Fruit fly (Drosophila melanogaster) whole organism, embryonic: Measurements from ENCODE around the gene Wdfy2.

Source experiments
- Atf-2 ChIP-seq: fragments of 200-800 bp; sonication (Bioruptor generic); optimal IDR thresholded peaks from 2 replicates; lab custom pipeline; 2016; ENCODE audit warnings: missing biosample characterization, missing genetic modification characterization
- CG1024 ChIP-seq: fragments of 200-800 bp; sonication (Bioruptor generic); IDR thresholded peaks from 2 replicates; pipeline ENCODE4 v1.3.6; 2022; ENCODE audit warnings: missing biosample characterization, missing genetic modification characterization
- CG10274 ChIP-seq: fragments of 200-800 bp; sonication (Bioruptor generic); optimal IDR thresholded peaks from 3 replicates; lab custom pipeline; 2017; ENCODE audit warnings: missing biosample characterization, mild to moderate bottlenecking, missing genetic modification characterization
- CG11504 ChIP-seq: fragments of 200-800 bp; sonication (Bioruptor generic); optimal IDR thresholded peaks from 3 replicates; lab custom pipeline; 2019; ENCODE audit warnings: missing biosample characterization, mild to moderate bottlenecking, missing genetic modification characterization, moderate library complexity
- CG12104 ChIP-seq: fragments of 200-800 bp; sonication (Bioruptor generic); optimal IDR thresholded peaks from 3 replicates; lab custom pipeline; 2016; ENCODE audit warnings: missing biosample characterization, missing genetic modification characterization
- CG12769 ChIP-seq: fragments of 200-800 bp; sonication (Bioruptor generic); optimal IDR thresholded peaks from 2 replicates; lab custom pipeline; 2019; ENCODE audit warnings: missing biosample characterization, mild to moderate bottlenecking, missing genetic modification characterization, moderate library complexity
- CG14050 ChIP-seq: fragments of 200-800 bp; sonication (Bioruptor generic); IDR thresholded peaks from 3 replicates; pipeline ENCODE4 v1.3.6; 2022; ENCODE audit warnings: missing biosample characterization, missing genetic modification characterization
- CG15514 ChIP-seq: fragments of 200-800 bp; sonication (Bioruptor generic); optimal IDR thresholded peaks from 3 replicates; lab custom pipeline; 2017; ENCODE audit warnings: missing biosample characterization, missing genetic modification characterization, mild to moderate bottlenecking, moderate library complexity, missing genetic modification reagents
- CG15601 ChIP-seq: fragments of 200-800 bp; sonication (Bioruptor generic); optimal IDR thresholded peaks from 3 replicates; lab custom pipeline; 2019; ENCODE audit warnings: missing biosample characterization, mild to moderate bottlenecking, missing genetic modification characterization, moderate library complexity
- CG1603 ChIP-seq: fragments of 200-800 bp; sonication (Bioruptor generic); optimal IDR thresholded peaks from 2 replicates; lab custom pipeline; 2019; ENCODE audit warnings: missing biosample characterization, mild to moderate bottlenecking, missing genetic modification characterization, moderate library complexity
- CG1832 ChIP-seq: fragments of 200-800 bp; sonication (Bioruptor generic); optimal IDR thresholded peaks from 2 replicates; lab custom pipeline; 2017; ENCODE audit warnings: missing biosample characterization, mild to moderate bottlenecking, missing genetic modification characterization, inconsistent platforms
- CG2712 ChIP-seq: fragments of 200-800 bp; optimal IDR thresholded peaks from 3 replicates; lab custom pipeline; 2019; ENCODE audit warnings: missing biosample characterization, mild to moderate bottlenecking, missing genetic modification characterization, moderate library complexity
- CG2875 ChIP-seq: fragments of 200-800 bp; sonication (Bioruptor generic); optimal IDR thresholded peaks from 2 replicates; lab custom pipeline; 2017; ENCODE audit warnings: missing biosample characterization, mild to moderate bottlenecking, missing genetic modification characterization, missing genetic modification reagents
- CG6683 ChIP-seq: fragments of 200-800 bp; sonication (Bioruptor generic); optimal IDR thresholded peaks from 2 replicates; lab custom pipeline; 2017; ENCODE audit warnings: missing biosample characterization, mild to moderate bottlenecking, missing genetic modification characterization, missing genetic modification reagents
- CG7786 ChIP-seq: fragments of 200-800 bp; sonication (Bioruptor generic); optimal IDR thresholded peaks from 2 replicates; lab custom pipeline; 2016; ENCODE audit warnings: missing biosample characterization, missing genetic modification characterization
- CG8359 ChIP-seq: fragments of 200-800 bp; sonication (Bioruptor generic); optimal IDR thresholded peaks from 2 replicates; lab custom pipeline; 2017; ENCODE audit warnings: missing biosample characterization, mild to moderate bottlenecking, missing genetic modification characterization, borderline replicate concordance
- CG8478 ChIP-seq: fragments of >200 bp; optimal IDR thresholded peaks from 2 replicates; lab custom pipeline; 2018
- CG9727 ChIP-seq: fragments of 200-800 bp; sonication (Bioruptor generic); optimal IDR thresholded peaks from 3 replicates; lab custom pipeline; 2017; ENCODE audit warnings: missing biosample characterization, mild to moderate bottlenecking, missing genetic modification characterization
- Camta ChIP-seq: fragments of 200-800 bp; sonication (Bioruptor generic); optimal IDR thresholded peaks from 2 replicates; lab custom pipeline; 2016; ENCODE audit warnings: missing biosample characterization, missing genetic modification characterization
- Dad ChIP-seq: fragments of 200-800 bp; sonication (Bioruptor generic); optimal IDR thresholded peaks from 3 replicates; lab custom pipeline; 2016; ENCODE audit warnings: missing biosample characterization, missing genetic modification characterization
- Dp ChIP-seq: fragments of 200-800 bp; sonication (Bioruptor generic); optimal IDR thresholded peaks from 2 replicates; lab custom pipeline; 2018; ENCODE audit warnings: missing biosample characterization, mild to moderate bottlenecking, missing genetic modification characterization, moderate library complexity
- Hr51 ChIP-seq, 2 experiments: fragments of 200-800 bp; sonication (Bioruptor generic); optimal IDR thresholded peaks; 2 replicates in 1 of 2; 3 replicates in 1 of 2; lab custom pipeline; 2016 to 2018; ENCODE audit warnings: missing biosample characterization in 2 of 2, missing genetic modification characterization in 2 of 2, mild to moderate bottlenecking in 1 of 2, moderate library complexity in 1 of 2
- Jarid2 ChIP-seq: fragments of 200-800 bp; sonication (Bioruptor generic); optimal IDR thresholded peaks from 3 replicates; lab custom pipeline; 2017; ENCODE audit warnings: mild to moderate bottlenecking, missing biosample characterization, missing genetic modification reagents, missing genetic modification characterization
- Lpt ChIP-seq: fragments of >200 bp; optimal IDR thresholded peaks from 2 replicates; lab custom pipeline; 2018; ENCODE audit warnings: missing biosample characterization, missing genetic modification characterization
- Nf-YA ChIP-seq: fragments of 200-800 bp; sonication (Bioruptor generic); IDR thresholded peaks from 2 replicates; pipeline ENCODE4 v1.3.6; 2022; ENCODE audit warnings: missing biosample characterization, missing genetic modification characterization
- Ssrp ChIP-seq: fragments of 200-800 bp; sonication (Bioruptor generic); optimal IDR thresholded peaks from 2 replicates; lab custom pipeline; 2018; ENCODE audit warnings: missing biosample characterization, mild to moderate bottlenecking, missing genetic modification characterization, moderate library complexity
- Stat92E ChIP-seq, 3 experiments: fragments of >200 bp in 2 of 3; fragments of 200-800 bp in 1 of 3; sonication (Bioruptor generic) in 1 of 3; optimal IDR thresholded peaks; 2 replicates each; lab custom pipeline; 2017 to 2019; ENCODE audit warnings: missing biosample characterization in 3 of 3, missing genetic modification characterization in 3 of 3, mild to moderate bottlenecking in 1 of 3, moderate library complexity in 1 of 3
- Trl ChIP-seq, 3 experiments: fragments of >200 bp in 2 of 3; fragments of 200-800 bp in 1 of 3; sonication (Bioruptor generic) in 1 of 3; optimal IDR thresholded peaks; 2 replicates in 1 of 3; 3 replicates in 2 of 3; lab custom pipeline; 2016 to 2017; ENCODE audit warnings: missing biosample characterization in 1 of 3, missing genetic modification characterization in 1 of 3
- amos ChIP-seq: fragments of 200-800 bp; sonication (Bioruptor generic); IDR thresholded peaks from 2 replicates; pipeline ENCODE4 v1.3.6; 2022; ENCODE audit warnings: missing biosample characterization, missing genetic modification characterization; ENCODE audit not compliant: partially characterized antibody
- ase ChIP-seq: fragments of 200-800 bp; sonication (Bioruptor generic); IDR thresholded peaks from 3 replicates; pipeline ENCODE4 v1.3.6; 2022; ENCODE audit warnings: missing biosample characterization, missing genetic modification characterization
- ato ChIP-seq: fragments of 200-800 bp; sonication (Bioruptor generic); IDR thresholded peaks from 2 replicates; pipeline ENCODE4 v1.3.6; 2022; ENCODE audit warnings: missing biosample characterization, missing genetic modification characterization; ENCODE audit not compliant: partially characterized antibody
- exex ChIP-seq: fragments of 200-800 bp; sonication (Bioruptor generic); optimal IDR thresholded peaks from 4 replicates; lab custom pipeline; 2018; ENCODE audit warnings: missing biosample characterization, mild to moderate bottlenecking, missing genetic modification characterization, moderate library complexity
- gsb ChIP-seq: fragments of 200-800 bp; sonication (Bioruptor generic); IDR thresholded peaks from 2 replicates; pipeline ENCODE4 v1.3.6; 2022; ENCODE audit warnings: missing biosample characterization, missing genetic modification characterization
- ken ChIP-seq: fragments of 200-800 bp; sonication (Bioruptor generic); IDR thresholded peaks from 3 replicates; pipeline ENCODE4 v1.3.6; 2022; ENCODE audit warnings: missing biosample characterization, missing genetic modification characterization
- klu ChIP-seq: fragments of 200-800 bp; sonication (Bioruptor generic); IDR thresholded peaks from 2 replicates; pipeline ENCODE4 v1.3.6; 2022; ENCODE audit warnings: missing biosample characterization, missing genetic modification characterization
- nerfin-2 ChIP-seq: fragments of 200-800 bp; sonication (Bioruptor generic); IDR thresholded peaks from 2 replicates; pipeline ENCODE4 v1.3.6; 2022; ENCODE audit warnings: missing biosample characterization, missing genetic modification characterization; ENCODE audit not compliant: partially characterized antibody
- nmo ChIP-seq: fragments of 200-800 bp; sonication (Bioruptor generic); optimal IDR thresholded peaks from 2 replicates; lab custom pipeline; 2018; ENCODE audit warnings: missing biosample characterization, mild to moderate bottlenecking, missing genetic modification characterization, moderate library complexity
- odd ChIP-seq: fragments of 200-800 bp; sonication (Bioruptor generic); optimal IDR thresholded peaks from 2 replicates; lab custom pipeline; 2017; ENCODE audit warnings: missing biosample characterization, mild to moderate bottlenecking, missing genetic modification characterization
- p53 ChIP-seq: fragments of 200-800 bp; sonication (Bioruptor generic); optimal IDR thresholded peaks from 2 replicates; lab custom pipeline; 2016; ENCODE audit warnings: missing biosample characterization, missing genetic modification characterization
- pzg ChIP-seq: fragments of 200-800 bp; sonication (Bioruptor generic); optimal IDR thresholded peaks from 3 replicates; lab custom pipeline; 2018; ENCODE audit warnings: missing biosample characterization, mild to moderate bottlenecking, missing genetic modification characterization, moderate library complexity
- repo ChIP-seq: fragments of 200-800 bp; sonication (Bioruptor generic); optimal IDR thresholded peaks from 2 replicates; lab custom pipeline; 2016; ENCODE audit warnings: missing biosample characterization, missing genetic modification characterization
- schlank ChIP-seq: fragments of 200-800 bp; sonication (Bioruptor generic); optimal IDR thresholded peaks from 2 replicates; lab custom pipeline; 2018; ENCODE audit warnings: missing biosample characterization, mild to moderate bottlenecking, missing genetic modification characterization
- sisA ChIP-seq: fragments of 200-800 bp; sonication (Bioruptor generic); IDR thresholded peaks from 2 replicates; pipeline ENCODE4 v1.3.6; 2022; ENCODE audit warnings: missing biosample characterization, missing genetic modification characterization
- sob ChIP-seq: fragments of 200-800 bp; sonication (Bioruptor generic); IDR thresholded peaks from 2 replicates; pipeline ENCODE4 v1.3.6; 2022; ENCODE audit warnings: missing biosample characterization, missing genetic modification characterization
- stc ChIP-seq: fragments of 200-800 bp; sonication (Bioruptor generic); IDR thresholded peaks from 2 replicates; pipeline ENCODE4 v1.3.6; 2022; ENCODE audit warnings: missing biosample characterization, missing genetic modification characterization
- tio ChIP-seq: fragments of 200-800 bp; sonication (Bioruptor generic); optimal IDR thresholded peaks from 2 replicates; lab custom pipeline; 2017; ENCODE audit warnings: missing biosample characterization, missing genetic modification characterization, inconsistent platforms
- tna ChIP-seq: fragments of 200-800 bp; sonication (Bioruptor generic); IDR thresholded peaks from 2 replicates; pipeline ENCODE4 v1.3.6; 2022; ENCODE audit warnings: missing biosample characterization, missing genetic modification characterization; ENCODE audit not compliant: partially characterized antibody
- usp ChIP-seq: fragments of >200 bp; optimal IDR thresholded peaks from 2 replicates; lab custom pipeline; 2017; ENCODE audit warnings: missing biosample characterization, missing genetic modification characterization

Gene Wdfy2

DNA sequence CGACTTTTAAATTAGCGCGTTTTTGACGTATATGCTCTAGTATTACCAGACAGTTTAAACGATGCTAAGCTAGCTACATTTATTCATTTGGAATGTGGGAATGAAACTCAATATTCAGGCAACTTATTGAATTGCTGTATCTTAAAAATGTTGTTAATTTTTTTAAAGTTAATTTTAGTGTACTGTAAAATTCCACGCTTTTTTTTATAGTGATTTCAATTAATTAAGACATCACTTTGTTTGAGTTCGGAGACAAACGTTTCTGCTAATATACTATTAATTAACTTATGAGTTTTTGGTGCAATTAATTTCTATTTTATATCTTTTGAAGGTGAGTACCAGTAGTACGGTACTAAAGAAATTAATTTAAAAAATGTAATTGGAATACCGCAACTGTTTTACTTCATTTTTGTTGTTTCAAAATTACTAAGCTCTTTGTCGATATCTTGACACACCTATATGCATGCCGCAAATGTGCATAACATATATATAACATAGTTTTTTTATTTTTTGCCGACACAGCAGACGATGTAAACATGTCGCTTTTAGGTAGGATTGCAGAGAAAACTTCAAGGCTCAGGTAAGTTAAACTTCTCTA, 36.8 kb upstream of the Wdfy2 start, which contains the start of the genes Cdk1 and mRpS7 (continued):
- TF ChIP-seq repo (no peak), nerfin-2 (GFP tag; lab: Robert Waterston, UW) (no peak), schlank (tag; lab: Kevin White, UChicago) (no peak), ato (GFP tag; lab: Robert Waterston, UW) (no peak), sob (GFP tag; lab: Robert Waterston, UW) (peak; percentile 54; the same call in 1 of the 2 replicates), CG7786 (GFP tag; lab: Kevin White, UChicago) (peak; percentile 47), Hr51 (GFP tag; optimal IDR thresholded peaks at IDR 0.05; lab: Kevin White, UChicago) (peak; percentile 4 to 81), CG6683 (no peak), CG1024 (peak; percentile 69; the same call in 1 of the 2 replicates), p53 (GFP tag; lab: Kevin White, UChicago) (no peak), stc (GFP tag; lab: Robert Waterston, UW) (peak; percentile 15; the same call in 1 of the 2 replicates), CG1603 (tag; lab: Kevin White, UChicago) (peak; percentile 98), Ssrp (peak; percentile 75), Trl (optimal IDR thresholded peaks at IDR 0.05; lab: Kevin White, UChicago) (no peak), Trl (GFP tag; optimal IDR thresholded peaks at IDR 0.05; lab: Kevin White, UChicago) (peak; percentile 54), ase (peak; percentile 60; the same call in 2 of the 3 replicates), CG14050 (peak; percentile 41; the same call in 1 of the 3 replicates), CG2875 (GFP tag; lab: Kevin White, UChicago) (peak; percentile 27), Lpt (no peak), CG8478 (lab: Kevin White, UChicago) (no peak), CG9727 (GFP tag; lab: Kevin White, UChicago) (peak; percentile 77), CG12769 (no peak), Nf-YA (GFP tag; lab: Robert Waterston, UW) (no peak), nmo (GFP tag; lab: Kevin White, UChicago) (peak; percentile 92), odd (GFP tag; lab: Kevin White, UChicago) (no peak), tna (no peak), gsb (GFP tag; lab: Robert Waterston, UW) (0 out of 2 replicates have a peak, but pooled peaks have one; percentile 32), usp (GFP tag; lab: Kevin White, UChicago) (no peak), Dp (GFP tag; lab: Kevin White, UChicago) (peak; percentile 74), sisA (GFP tag; lab: Robert Waterston, UW) (peak; percentile 38; the same call in 1 of the 2 replicates), tio (peak; percentile 74), CG1832 (GFP tag; lab: Kevin White, UChicago) (no peak), Atf-2 (GFP tag; lab: Kevin White, UChicago) (peak; percentile 38), CG2712 (peak; percentile 84), CG8359 (GFP tag; lab: Kevin White, UChicago) (peak; percentile 27), Stat92E (GFP tag; optimal IDR thresholded peaks at IDR 0.05; lab: Kevin White, UChicago) (no peak), CG10274 (GFP tag; lab: Kevin White, UChicago) (no peak), CG12104 (peak; percentile 63), CG11504 (peak; percentile 85), CG15514 (GFP tag; lab: Kevin White, UChicago) (peak; percentile 68), Jarid2 (no peak), amos (GFP tag; lab: Robert Waterston, UW) (no peak), ken (GFP tag; lab: Robert Waterston, UW) (peak; percentile 66; the same call in 2 of the 3 replicates), pzg (GFP tag; lab: Kevin White, UChicago) (peak; percentile 47), Dad (GFP tag; lab: Kevin White, UChicago) (peak; percentile 21), Camta (GFP tag; lab: Kevin White, UChicago) (peak; percentile 57), klu (no peak; the same call in 1 of the 2 replicates), exex (peak; percentile 39), CG15601 (tag; lab: Kevin White, UChicago) (peak; percentile 75)
